In genomic region chr3R:18365978-18366643, dm6 we compare ENCODE assay signal across 1 fruit fly cellular context.
TF ChIP-seq lines count a peak whose summit lies in the region.

Gene WRNexo (minus strand): TSS chr3R:18366162.
Gene Nup43 (plus strand): TSS chr3R:18366638.

TF ChIP-seq in whole organism, embryonic, 481 proteins besides CTCF, POLR2A, EP300 and RAD21 (continued from another document):
- TF ChIP-seq CG7963 (GFP tag; IDR thresholded peaks at IDR 0.05; lab: Robert Waterston, UW; ENCODE audit: partially characterized antibody): no peak
- no peak for TF ChIP-seq ap (GFP tag; IDR thresholded peaks at IDR 0.05; lab: Robert Waterston, UW)
- TF ChIP-seq Ptx1 (GFP tag; IDR thresholded peaks at IDR 0.05; lab: Robert Waterston, UW): peak; percentile 50
- 0 out of 3 replicates have a peak, but pooled peaks have one; percentile 31 for TF ChIP-seq H15 (GFP tag; IDR thresholded peaks at IDR 0.05; lab: Robert Waterston, UW)
- no peak for TF ChIP-seq Dip2 (GFP tag; IDR thresholded peaks at IDR 0.05; lab: Robert Waterston, UW)
- no peak for TF ChIP-seq D19A (tag; optimal IDR thresholded peaks at IDR 0.05; lab: Kevin White, UChicago)
- TF ChIP-seq Nf-YA (GFP tag; IDR thresholded peaks at IDR 0.05; lab: Robert Waterston, UW): no peak
- TF ChIP-seq CG17328 (GFP tag; IDR thresholded peaks at IDR 0.05; lab: Robert Waterston, UW): no peak
- TF ChIP-seq Ravus (GFP tag; IDR thresholded peaks at IDR 0.05; lab: Robert Waterston, UW): no peak
- TF ChIP-seq CG33213 (GFP tag; optimal IDR thresholded peaks at IDR 0.05; lab: Kevin White, UChicago): no peak
- peak; percentile 32; the same call in 2 of the 4 replicates for TF ChIP-seq Gug (GFP tag; IDR thresholded peaks at IDR 0.05; lab: Robert Waterston, UW)
- TF ChIP-seq CG1647 (GFP tag; optimal IDR thresholded peaks at IDR 0.05; lab: Kevin White, UChicago): peak; percentile 11
- TF ChIP-seq sens (GFP tag; lab: Kevin White, UChicago): peak; percentile 90
- TF ChIP-seq Hr51 (GFP tag; optimal IDR thresholded peaks at IDR 0.05; lab: Kevin White, UChicago): no peak
- no peak for TF ChIP-seq CG6765 (GFP tag; optimal IDR thresholded peaks at IDR 0.05; lab: Kevin White, UChicago)
- no peak for TF ChIP-seq Bdp1 (GFP tag; optimal IDR thresholded peaks at IDR 0.05; lab: Kevin White, UChicago)
- TF ChIP-seq chinmo (GFP tag; IDR thresholded peaks at IDR 0.05; lab: Robert Waterston, UW; ENCODE audit: partially characterized antibody): no peak
- peak; percentile 37 for TF ChIP-seq CG10209 (GFP tag; optimal IDR thresholded peaks at IDR 0.05; lab: Kevin White, UChicago)
- no peak for TF ChIP-seq sc (optimal IDR thresholded peaks at IDR 0.05; lab: Kevin White, UChicago)
- no peak for TF ChIP-seq sc (GFP tag; optimal IDR thresholded peaks at IDR 0.05; lab: Kevin White, UChicago)
- peak; percentile 36; the same call in 1 of the 2 replicates for TF ChIP-seq ttk (GFP tag; IDR thresholded peaks at IDR 0.05; lab: Robert Waterston, UW)
- TF ChIP-seq CG13296 (GFP tag; optimal IDR thresholded peaks at IDR 0.05; lab: Kevin White, UChicago): no peak
- TF ChIP-seq CkIIα-i1 (GFP tag; IDR thresholded peaks at IDR 0.05; lab: Robert Waterston, UW): no peak
- no peak for TF ChIP-seq repo (GFP tag; optimal IDR thresholded peaks at IDR 0.05; lab: Kevin White, UChicago)
- peak; percentile 47 for TF ChIP-seq CG15696 (tag; optimal IDR thresholded peaks at IDR 0.05; lab: Kevin White, UChicago)
- no peak for TF ChIP-seq CG14050 (GFP tag; IDR thresholded peaks at IDR 0.05; lab: Robert Waterston, UW)
- TF ChIP-seq bsh (GFP tag; optimal IDR thresholded peaks at IDR 0.05; lab: Kevin White, UChicago): no peak
- TF ChIP-seq CG8290 (GFP tag; optimal IDR thresholded peaks at IDR 0.05; lab: Kevin White, UChicago): no peak
- TF ChIP-seq CG8290 (tag; optimal IDR thresholded peaks at IDR 0.05; lab: Kevin White, UChicago): no peak
- TF ChIP-seq CG10366 (GFP tag; IDR thresholded peaks at IDR 0.05; lab: Robert Waterston, UW): peak; percentile 32; the same call in 1 of the 2 replicates
- TF ChIP-seq ewg (GFP tag; optimal IDR thresholded peaks at IDR 0.05; lab: Kevin White, UChicago): no peak
- no peak for TF ChIP-seq CG12769 (tag; optimal IDR thresholded peaks at IDR 0.05; lab: Kevin White, UChicago)
- TF ChIP-seq tin (GFP tag; optimal IDR thresholded peaks at IDR 0.05; lab: Kevin White, UChicago): peak; percentile 42
- no peak for TF ChIP-seq CG7987 (GFP tag; optimal IDR thresholded peaks at IDR 0.05; lab: Kevin White, UChicago)
- TF ChIP-seq Dfd (GFP tag; optimal IDR thresholded peaks at IDR 0.05; lab: Kevin White, UChicago): no peak
- no peak for TF ChIP-seq tx (GFP tag; optimal IDR thresholded peaks at IDR 0.05; lab: Kevin White, UChicago)
- TF ChIP-seq ara (GFP tag; IDR thresholded peaks at IDR 0.05; lab: Robert Waterston, UW): no peak
- no peak for TF ChIP-seq CG11695 (GFP tag; IDR thresholded peaks at IDR 0.05; lab: Robert Waterston, UW)
- peak; percentile 0 for TF ChIP-seq NC2β (GFP tag; optimal IDR thresholded peaks at IDR 0.05; lab: Kevin White, UChicago)
- TF ChIP-seq fru (optimal IDR thresholded peaks at IDR 0.05; lab: Kevin White, UChicago): no peak
- no peak for TF ChIP-seq tap (tag; optimal IDR thresholded peaks at IDR 0.05; lab: Kevin White, UChicago)
- TF ChIP-seq inv (GFP tag; IDR thresholded peaks at IDR 0.05; lab: Robert Waterston, UW; ENCODE audit: partially characterized antibody): no peak
- TF ChIP-seq Mes4 (GFP tag; optimal IDR thresholded peaks at IDR 0.05; lab: Kevin White, UChicago): no peak
- TF ChIP-seq Deaf1 (tag; optimal IDR thresholded peaks at IDR 0.05; lab: Kevin White, UChicago): no peak
- TF ChIP-seq CG15073 (GFP tag; optimal IDR thresholded peaks at IDR 0.05; lab: Kevin White, UChicago): no peak
- TF ChIP-seq C15 (GFP tag; IDR thresholded peaks at IDR 0.05; lab: Robert Waterston, UW): no peak
- no peak for TF ChIP-seq eyg (GFP tag; optimal IDR thresholded peaks at IDR 0.05; lab: Kevin White, UChicago)
- TF ChIP-seq Pdp1 (GFP tag; optimal IDR thresholded peaks at IDR 0.05; lab: Kevin White, UChicago): peak; percentile 9 to 50
- no peak for TF ChIP-seq TFAM (GFP tag; optimal IDR thresholded peaks at IDR 0.05; lab: Kevin White, UChicago)
- TF ChIP-seq CG6254 (GFP tag; optimal IDR thresholded peaks at IDR 0.05; lab: Kevin White, UChicago): no peak
- TF ChIP-seq pfk (GFP tag; optimal IDR thresholded peaks at IDR 0.05; lab: Kevin White, UChicago): peak; percentile 69
- TF ChIP-seq CG10979 (tag; optimal IDR thresholded peaks at IDR 0.05; lab: Kevin White, UChicago): peak; percentile 9
- TF ChIP-seq Aef1 (GFP tag; IDR thresholded peaks at IDR 0.05; lab: Robert Waterston, UW): peak; percentile 36; the same call in 2 of the 3 replicates
- no peak for TF ChIP-seq CG10147 (GFP tag; optimal IDR thresholded peaks at IDR 0.05; lab: Kevin White, UChicago)
- TF ChIP-seq Sry-β (GFP tag; optimal IDR thresholded peaks at IDR 0.05; lab: Kevin White, UChicago): no peak
- TF ChIP-seq Dbx (GFP tag; IDR thresholded peaks at IDR 0.05; lab: Robert Waterston, UW): no peak
- TF ChIP-seq amos (GFP tag; IDR thresholded peaks at IDR 0.05; lab: Robert Waterston, UW; ENCODE audit: partially characterized antibody): no peak
- peak; percentile 31 for TF ChIP-seq CG10267 (tag; optimal IDR thresholded peaks at IDR 0.05; lab: Kevin White, UChicago)
- peak; percentile 31 for TF ChIP-seq dm (GFP tag; optimal IDR thresholded peaks at IDR 0.05; lab: Kevin White, UChicago)
- no peak for TF ChIP-seq CG43689 (GFP tag; IDR thresholded peaks at IDR 0.05; lab: Robert Waterston, UW)
- TF ChIP-seq B-H1 (GFP tag; IDR thresholded peaks at IDR 0.05; lab: Robert Waterston, UW): no peak
- TF ChIP-seq CG13123 (GFP tag; optimal IDR thresholded peaks at IDR 0.05; lab: Kevin White, UChicago): no peak
- no peak for TF ChIP-seq cg (GFP tag; optimal IDR thresholded peaks at IDR 0.05; lab: Kevin White, UChicago)
- no peak for TF ChIP-seq Optix (GFP tag; IDR thresholded peaks at IDR 0.05; lab: Robert Waterston, UW)
- no peak for TF ChIP-seq CG31365 (tag; optimal IDR thresholded peaks at IDR 0.05; lab: Kevin White, UChicago)
- no peak for TF ChIP-seq tgo (GFP tag; IDR thresholded peaks at IDR 0.05; lab: Robert Waterston, UW)
- no peak for TF ChIP-seq sd (tag; optimal IDR thresholded peaks at IDR 0.05; lab: Kevin White, UChicago)
- no peak for TF ChIP-seq CG12236 (GFP tag; optimal IDR thresholded peaks at IDR 0.05; lab: Kevin White, UChicago)
- peak; percentile 47; the same call in 1 of the 2 replicates for TF ChIP-seq ranshi (GFP tag; IDR thresholded peaks at IDR 0.05; lab: Robert Waterston, UW)
- no peak for TF ChIP-seq CG10959 (GFP tag; IDR thresholded peaks at IDR 0.05; lab: Robert Waterston, UW)
- TF ChIP-seq CG7357 (GFP tag; IDR thresholded peaks at IDR 0.05; lab: Robert Waterston, UW): 0 out of 3 replicates have a peak, but pooled peaks have one; percentile 23
- TF ChIP-seq Sox102F (GFP tag; optimal IDR thresholded peaks at IDR 0.05; lab: Kevin White, UChicago): no peak
- peak; percentile 55 for TF ChIP-seq CG31224 (GFP tag; IDR thresholded peaks at IDR 0.05; lab: Robert Waterston, UW)
- TF ChIP-seq onecut (GFP tag; IDR thresholded peaks at IDR 0.05; lab: Robert Waterston, UW): no peak
- TF ChIP-seq Stat92E (GFP tag; optimal IDR thresholded peaks at IDR 0.05; lab: Kevin White, UChicago): no peak
- peak; percentile 40 for TF ChIP-seq Xbp1 (GFP tag; optimal IDR thresholded peaks at IDR 0.05; lab: Kevin White, UChicago)
- TF ChIP-seq emc (GFP tag; optimal IDR thresholded peaks at IDR 0.05; lab: Kevin White, UChicago): no peak
- TF ChIP-seq gce (GFP tag; IDR thresholded peaks at IDR 0.05; lab: Robert Waterston, UW): no peak
- no peak for TF ChIP-seq Sox100B (GFP tag; optimal IDR thresholded peaks at IDR 0.05; lab: Kevin White, UChicago)
- TF ChIP-seq pum (GFP tag; optimal IDR thresholded peaks at IDR 0.05; lab: Kevin White, UChicago): peak; percentile 47
- peak; percentile 62; the same call in 2 of the 3 replicates for TF ChIP-seq CG34422 (GFP tag; IDR thresholded peaks at IDR 0.05; lab: Robert Waterston, UW)
- TF ChIP-seq CG4282 (GFP tag; optimal IDR thresholded peaks at IDR 0.05; lab: Kevin White, UChicago): no peak
- TF ChIP-seq Trl (optimal IDR thresholded peaks at IDR 0.05; lab: Kevin White, UChicago): no peak
- TF ChIP-seq Trl (GFP tag; optimal IDR thresholded peaks at IDR 0.05; lab: Kevin White, UChicago): no peak
- peak; percentile 59 for TF ChIP-seq phol (tag; optimal IDR thresholded peaks at IDR 0.05; lab: Kevin White, UChicago)
- no peak for TF ChIP-seq CG4707 (GFP tag; optimal IDR thresholded peaks at IDR 0.05; lab: Kevin White, UChicago)
- no peak for TF ChIP-seq ATbp (GFP tag; optimal IDR thresholded peaks at IDR 0.05; lab: Kevin White, UChicago)
- TF ChIP-seq HLH3B (GFP tag; IDR thresholded peaks at IDR 0.05; lab: Robert Waterston, UW): no peak
- no peak for TF ChIP-seq sens-2 (GFP tag; IDR thresholded peaks at IDR 0.05; lab: Robert Waterston, UW)
- no peak for TF ChIP-seq dati (GFP tag; IDR thresholded peaks at IDR 0.05; lab: Robert Waterston, UW)
- TF ChIP-seq Jarid2 (GFP tag; optimal IDR thresholded peaks at IDR 0.05; lab: Kevin White, UChicago): no peak
- no peak for TF ChIP-seq CG17612 (GFP tag; IDR thresholded peaks at IDR 0.05; lab: Robert Waterston, UW)
- TF ChIP-seq nau (GFP tag; optimal IDR thresholded peaks at IDR 0.05; lab: Kevin White, UChicago): no peak
- TF ChIP-seq Lpt (GFP tag; optimal IDR thresholded peaks at IDR 0.05; lab: Kevin White, UChicago): no peak
- no peak for TF ChIP-seq rib (GFP tag; IDR thresholded peaks at IDR 0.05; lab: Robert Waterston, UW)
- TF ChIP-seq gt (GFP tag; IDR thresholded peaks at IDR 0.05; lab: Robert Waterston, UW): no peak
- TF ChIP-seq Xrp1 (GFP tag; IDR thresholded peaks at IDR 0.05; lab: Robert Waterston, UW): no peak
- no peak for TF ChIP-seq CG6791 (GFP tag; IDR thresholded peaks at IDR 0.05; lab: Robert Waterston, UW; ENCODE audit: partially characterized antibody)
- TF ChIP-seq dan (GFP tag; IDR thresholded peaks at IDR 0.05; lab: Robert Waterston, UW): no peak
- TF ChIP-seq dmrt99B (tag; optimal IDR thresholded peaks at IDR 0.05; lab: Kevin White, UChicago): no peak
- 0 out of 2 replicates have a peak, but pooled peaks have one; percentile 20 for TF ChIP-seq Rx (GFP tag; IDR thresholded peaks at IDR 0.05; lab: Robert Waterston, UW)
- peak; percentile 19 for TF ChIP-seq Chrac-16 (GFP tag; optimal IDR thresholded peaks at IDR 0.05; lab: Kevin White, UChicago)
- peak; percentile 7 for TF ChIP-seq Dip3 (GFP tag; optimal IDR thresholded peaks at IDR 0.05; lab: Kevin White, UChicago)
- no peak for TF ChIP-seq CG16863 (GFP tag; optimal IDR thresholded peaks at IDR 0.05; lab: Kevin White, UChicago)
- no peak for TF ChIP-seq CG8388 (GFP tag; optimal IDR thresholded peaks at IDR 0.05; lab: Kevin White, UChicago)
- TF ChIP-seq CG6654 (GFP tag; optimal IDR thresholded peaks at IDR 0.05; lab: Kevin White, UChicago): no peak
- TF ChIP-seq Med (GFP tag; lab: Kevin White, UChicago): peak; percentile 79
- peak; percentile 59; the same call in 1 of the 2 replicates for TF ChIP-seq Rfx (GFP tag; IDR thresholded peaks at IDR 0.05; lab: Robert Waterston, UW)
- TF ChIP-seq Camta (GFP tag; optimal IDR thresholded peaks at IDR 0.05; lab: Kevin White, UChicago): peak; percentile 3
- no peak for TF ChIP-seq Doc2 (GFP tag; IDR thresholded peaks at IDR 0.05; lab: Robert Waterston, UW)
- no peak for TF ChIP-seq bowl (GFP tag; IDR thresholded peaks at IDR 0.05; lab: Robert Waterston, UW)
- TF ChIP-seq GATAe (GFP tag; conservative IDR thresholded peaks at IDR 0.05; lab: Robert Waterston, UW): no peak
- TF ChIP-seq CG4404 (GFP tag; IDR thresholded peaks at IDR 0.05; lab: Robert Waterston, UW): peak; percentile 30; the same call in 1 of the 2 replicates
- TF ChIP-seq Hey (tag; optimal IDR thresholded peaks at IDR 0.05; lab: Kevin White, UChicago): no peak
- TF ChIP-seq psq (GFP tag; optimal IDR thresholded peaks at IDR 0.05; lab: Kevin White, UChicago): no peak
- no peak for TF ChIP-seq CG4617 (GFP tag; optimal IDR thresholded peaks at IDR 0.05; lab: Kevin White, UChicago; ENCODE audit: borderline replicate concordance)
- TF ChIP-seq br (optimal IDR thresholded peaks at IDR 0.05; lab: Kevin White, UChicago): no peak
- TF ChIP-seq CG12219 (GFP tag; optimal IDR thresholded peaks at IDR 0.05; lab: Kevin White, UChicago): no peak
- TF ChIP-seq ac (GFP tag; optimal IDR thresholded peaks at IDR 0.05; lab: Kevin White, UChicago): no peak
- peak; percentile 37 for TF ChIP-seq H2.0 (GFP tag; IDR thresholded peaks at IDR 0.05; lab: Robert Waterston, UW)
- peak; percentile 38 for TF ChIP-seq Hsf (GFP tag; optimal IDR thresholded peaks at IDR 0.05; lab: Kevin White, UChicago)
- TF ChIP-seq CG17385 (GFP tag; optimal IDR thresholded peaks at IDR 0.05; lab: Kevin White, UChicago): no peak
- TF ChIP-seq dysf (GFP tag; IDR thresholded peaks at IDR 0.05; lab: Robert Waterston, UW): peak; percentile 36; the same call in 1 of the 3 replicates
- TF ChIP-seq Fer1 (GFP tag; optimal IDR thresholded peaks at IDR 0.05; lab: Kevin White, UChicago): no peak
- no peak for TF ChIP-seq exex (tag; optimal IDR thresholded peaks at IDR 0.05; lab: Kevin White, UChicago)
- TF ChIP-seq CG9817 (tag; optimal IDR thresholded peaks at IDR 0.05; lab: Kevin White, UChicago): peak; percentile 55
- no peak for TF ChIP-seq tll (GFP tag; optimal IDR thresholded peaks at IDR 0.05; lab: Kevin White, UChicago)
- TF ChIP-seq CG6689 (GFP tag; IDR thresholded peaks at IDR 0.05; lab: Robert Waterston, UW): peak; percentile 30; the same call in 1 of the 2 replicates
- TF ChIP-seq CG17912 (GFP tag; optimal IDR thresholded peaks at IDR 0.05; lab: Kevin White, UChicago): no peak
- no peak for TF ChIP-seq CG7786 (GFP tag; optimal IDR thresholded peaks at IDR 0.05; lab: Kevin White, UChicago)
- no peak for TF ChIP-seq usp (GFP tag; optimal IDR thresholded peaks at IDR 0.05; lab: Kevin White, UChicago)
- TF ChIP-seq BtbVII (GFP tag; optimal IDR thresholded peaks at IDR 0.05; lab: Kevin White, UChicago): no peak
